Fruit fly (Drosophila melanogaster) whole organism, prepupa: ENCODE results near the gene Kmn2.

Source experiments
- CG10631 ChIP-seq: fragments of 200-800 bp; sonication (Bioruptor generic); optimal IDR thresholded peaks from 2 replicates; lab custom pipeline; 2016; ENCODE audit warnings: missing biosample characterization, missing genetic modification characterization
- CG11294 ChIP-seq: fragments of 200-800 bp; sonication (Bioruptor generic); IDR thresholded peaks from 2 replicates; pipeline ENCODE4 v1.3.6; 2022; ENCODE audit warnings: missing biosample characterization, missing genetic modification characterization
- CG11902 ChIP-seq: fragments of 200-800 bp; sonication (Bioruptor generic); optimal IDR thresholded peaks from 3 replicates; lab custom pipeline; 2016; ENCODE audit warnings: missing biosample characterization, missing genetic modification characterization
- CG15336 ChIP-seq: fragments of 200-800 bp; sonication (Bioruptor generic); IDR thresholded peaks from 2 replicates; pipeline ENCODE4 v1.3.6; 2022; ENCODE audit warnings: missing biosample characterization, missing genetic modification characterization
- CG16779 ChIP-seq: fragments of 200-800 bp; sonication (Bioruptor generic); optimal IDR thresholded peaks from 3 replicates; lab custom pipeline; 2017; ENCODE audit warnings: missing biosample characterization, mild to moderate bottlenecking, missing genetic modification characterization
- CG3032 ChIP-seq: fragments of 200-800 bp; optimal IDR thresholded peaks from 2 replicates; lab custom pipeline; 2019; ENCODE audit warnings: missing biosample characterization, mild to moderate bottlenecking, missing genetic modification characterization, moderate library complexity
- CG31627 ChIP-seq: fragments of 200-800 bp; sonication (Bioruptor generic); optimal IDR thresholded peaks from 3 replicates; lab custom pipeline; 2016; ENCODE audit warnings: missing biosample characterization, missing genetic modification characterization
- CG32006 ChIP-seq: fragments of 200-800 bp; sonication (Bioruptor generic); optimal IDR thresholded peaks from 3 replicates; lab custom pipeline; 2017; ENCODE audit warnings: missing biosample characterization, mild to moderate bottlenecking, missing genetic modification characterization
- CG4318 ChIP-seq: fragments of 200-800 bp; sonication (Bioruptor generic); optimal IDR thresholded peaks from 3 replicates; lab custom pipeline; 2017; ENCODE audit warnings: missing biosample characterization, mild to moderate bottlenecking, missing genetic modification characterization
- CG6163 ChIP-seq: fragments of 200-800 bp; sonication (Bioruptor generic); IDR thresholded peaks from 3 replicates; pipeline ENCODE4 v1.3.6; 2022; ENCODE audit warnings: missing biosample characterization, missing genetic modification characterization
- CG6276 ChIP-seq: fragments of 200-800 bp; sonication (Bioruptor generic); optimal IDR thresholded peaks from 2 replicates; lab custom pipeline; 2017; ENCODE audit warnings: missing biosample characterization, mild to moderate bottlenecking, missing genetic modification characterization
- CG6792 ChIP-seq: fragments of 200-800 bp; sonication (Bioruptor generic); optimal IDR thresholded peaks from 3 replicates; lab custom pipeline; 2016; ENCODE audit warnings: missing biosample characterization, missing genetic modification characterization
- CG6808 ChIP-seq: fragments of 200-800 bp; sonication (Bioruptor generic); optimal IDR thresholded peaks from 3 replicates; lab custom pipeline; 2017; ENCODE audit warnings: missing biosample characterization, missing genetic modification characterization, mild to moderate bottlenecking, moderate library complexity, missing genetic modification reagents
- CG6854 ChIP-seq: fragments of 200-800 bp; sonication (Bioruptor generic); optimal IDR thresholded peaks from 2 replicates; lab custom pipeline; 2017; ENCODE audit warnings: missing biosample characterization, mild to moderate bottlenecking, missing genetic modification characterization
- CG7368 ChIP-seq: fragments of 200-800 bp; sonication (Bioruptor generic); optimal IDR thresholded peaks from 3 replicates; lab custom pipeline; 2016; ENCODE audit warnings: missing biosample characterization, missing genetic modification characterization
- CG8119 ChIP-seq: fragments of 200-800 bp; sonication (Bioruptor generic); IDR thresholded peaks from 3 replicates; pipeline ENCODE4 v1.3.6; 2022; ENCODE audit warnings: missing biosample characterization, missing genetic modification characterization
- CG8319 ChIP-seq: fragments of 200-800 bp; sonication (Bioruptor generic); optimal IDR thresholded peaks from 3 replicates; lab custom pipeline; 2016; ENCODE audit warnings: missing biosample characterization, missing genetic modification characterization
- CG9139 ChIP-seq: fragments of 200-800 bp; sonication (Bioruptor generic); optimal IDR thresholded peaks from 3 replicates; lab custom pipeline; 2017; ENCODE audit warnings: missing biosample characterization, mild to moderate bottlenecking, missing genetic modification characterization
- Eip78C ChIP-seq: fragments of 200-800 bp; sonication (Bioruptor generic); peaks from one replicate; lab custom pipeline; 2016; ENCODE audit warnings: missing biosample characterization, missing genetic modification characterization
- Eip93F ChIP-seq: fragments of 200-800 bp; sonication (Bioruptor generic); optimal IDR thresholded peaks from 2 replicates; lab custom pipeline; 2016; ENCODE audit warnings: missing biosample characterization, mild to moderate bottlenecking, missing genetic modification characterization
- Ets96B ChIP-seq: fragments of 200-800 bp; optimal IDR thresholded peaks from 2 replicates; lab custom pipeline; 2019; ENCODE audit warnings: missing biosample characterization, mild to moderate bottlenecking, missing genetic modification characterization, moderate library complexity
- Gug ChIP-seq: fragments of 200-800 bp; sonication (Bioruptor generic); IDR thresholded peaks from 2 replicates; pipeline ENCODE4 v1.3.6; 2022; ENCODE audit warnings: missing biosample characterization, missing genetic modification characterization
- Hr4 ChIP-seq: fragments of 200-800 bp; sonication (Bioruptor generic); optimal IDR thresholded peaks from 3 replicates; lab custom pipeline; 2016; ENCODE audit warnings: missing biosample characterization, missing genetic modification characterization
- OdsH ChIP-seq: fragments of 200-800 bp; sonication (Bioruptor generic); optimal IDR thresholded peaks from 3 replicates; lab custom pipeline; 2016; ENCODE audit warnings: missing biosample characterization, missing genetic modification characterization
- Smox ChIP-seq: fragments of 200-800 bp; sonication (Bioruptor generic); optimal IDR thresholded peaks from 3 replicates; lab custom pipeline; 2016; ENCODE audit warnings: missing biosample characterization, missing genetic modification characterization
- Sox102F ChIP-seq: fragments of 200-800 bp; sonication (Bioruptor generic); optimal IDR thresholded peaks from 2 replicates; lab custom pipeline; 2016; ENCODE audit warnings: missing biosample characterization, mild to moderate bottlenecking, missing genetic modification characterization
- Sox14 ChIP-seq: fragments of 200-800 bp; sonication (Bioruptor generic); optimal IDR thresholded peaks from 3 replicates; lab custom pipeline; 2016; ENCODE audit warnings: missing biosample characterization, missing genetic modification characterization
- achi ChIP-seq: fragments of 200-800 bp; sonication (Bioruptor generic); optimal IDR thresholded peaks from 3 replicates; lab custom pipeline; 2016; ENCODE audit warnings: missing biosample characterization, missing genetic modification characterization
- cyc ChIP-seq: fragments of 200-800 bp; sonication (Bioruptor generic); optimal IDR thresholded peaks from 3 replicates; lab custom pipeline; 2016; ENCODE audit warnings: missing biosample characterization, missing genetic modification characterization
- dsx ChIP-seq: fragments of 200-800 bp; optimal IDR thresholded peaks from 3 replicates; lab custom pipeline; 2019; ENCODE audit warnings: missing biosample characterization, mild to moderate bottlenecking, missing genetic modification characterization, moderate library complexity; ENCODE audit not compliant: poor library complexity, severe bottlenecking
- eg ChIP-seq: fragments of 200-800 bp; sonication (Bioruptor generic); IDR thresholded peaks from 3 replicates; pipeline ENCODE4 v1.3.6; 2022; ENCODE audit warnings: missing biosample characterization, missing genetic modification characterization
- fd59A ChIP-seq: fragments of 200-800 bp; sonication (Bioruptor generic); optimal IDR thresholded peaks from 2 replicates; lab custom pipeline; 2017; ENCODE audit warnings: missing biosample characterization, mild to moderate bottlenecking, missing genetic modification characterization, missing genetic modification reagents
- fd85E ChIP-seq: fragments of 200-800 bp; sonication (Bioruptor generic); optimal IDR thresholded peaks from 3 replicates; lab custom pipeline; 2016; ENCODE audit warnings: missing biosample characterization, missing genetic modification characterization
- fkh ChIP-seq: fragments of 200-800 bp; sonication (Bioruptor generic); optimal IDR thresholded peaks from 3 replicates; lab custom pipeline; 2017; ENCODE audit warnings: missing biosample characterization, mild to moderate bottlenecking, missing genetic modification characterization, moderate library complexity
- lz ChIP-seq: fragments of 200-800 bp; sonication (Bioruptor generic); optimal IDR thresholded peaks from 3 replicates; lab custom pipeline; 2016; ENCODE audit warnings: missing biosample characterization, missing genetic modification characterization
- net ChIP-seq: fragments of 200-800 bp; sonication (Bioruptor generic); optimal IDR thresholded peaks from 3 replicates; lab custom pipeline; 2016; ENCODE audit warnings: missing biosample characterization, missing genetic modification characterization
- pdm3 ChIP-seq: fragments of 200-800 bp; sonication (Bioruptor generic); optimal IDR thresholded peaks from 3 replicates; lab custom pipeline; 2016; ENCODE audit warnings: missing biosample characterization, missing genetic modification characterization
- salr ChIP-seq, 2 experiments: fragments of 200-800 bp; sonication (Bioruptor generic); optimal IDR thresholded peaks; 3 replicates each; lab custom pipeline; 2016 to 2018; ENCODE audit warnings: missing biosample characterization in 2 of 2, missing genetic modification characterization in 2 of 2, mild to moderate bottlenecking in 1 of 2
- spab ChIP-seq: fragments of 200-800 bp; sonication (Bioruptor generic); optimal IDR thresholded peaks from 2 replicates; lab custom pipeline; 2017; ENCODE audit warnings: missing biosample characterization, mild to moderate bottlenecking, missing genetic modification characterization, missing genetic modification reagents
- ss ChIP-seq, 2 experiments: fragments of 200-800 bp; sonication (Bioruptor generic); optimal IDR thresholded peaks; 2 replicates in 1 of 2; 3 replicates in 1 of 2; lab custom pipeline; 2017 to 2018; ENCODE audit warnings: mild to moderate bottlenecking in 2 of 2, missing biosample characterization in 2 of 2, missing genetic modification characterization in 2 of 2, moderate library complexity in 1 of 2
- svp ChIP-seq: fragments of 200-800 bp; sonication (Bioruptor generic); peaks from one replicate; lab custom pipeline; 2016; ENCODE audit warnings: missing biosample characterization, missing genetic modification characterization
- topi ChIP-seq: fragments of 200-800 bp; sonication (Bioruptor generic); optimal IDR thresholded peaks from 3 replicates; lab custom pipeline; 2016; ENCODE audit warnings: missing biosample characterization, missing genetic modification characterization
- vri ChIP-seq: fragments of 200-800 bp; sonication (Bioruptor generic); optimal IDR thresholded peaks from 3 replicates; lab custom pipeline; 2016; ENCODE audit warnings: missing biosample characterization, mild to moderate bottlenecking, missing genetic modification characterization

Gene Kmn2

dm6 chr3R:8040843-8041242, 39.7 kb upstream of the Kmn2 start, which contains the start of gene CG43060 (continued):
- TF ChIP-seq CG6163 (GFP tag; lab: Robert Waterston, UW) (peak; percentile 25; the same call in 1 of the 3 replicates), achi (GFP tag; lab: Kevin White, UChicago) (no peak), CG6854 (GFP tag; lab: Kevin White, UChicago) (no peak), CG11294 (GFP tag; lab: Robert Waterston, UW) (no peak), CG6276 (peak; percentile 4), CG7368 (GFP tag; lab: Kevin White, UChicago) (no peak), CG10631 (GFP tag; lab: Kevin White, UChicago) (no peak), CG11902 (GFP tag; lab: Kevin White, UChicago) (no peak), pdm3 (GFP tag; lab: Kevin White, UChicago) (peak; percentile 18), cyc (GFP tag; lab: Kevin White, UChicago) (no peak), Sox14 (peak; percentile 70), CG4318 (GFP tag; lab: Kevin White, UChicago) (no peak), OdsH (GFP tag; lab: Kevin White, UChicago) (peak; percentile 10), ss (GFP tag; optimal IDR thresholded peaks at IDR 0.05; lab: Kevin White, UChicago) (no peak), Smox (peak; percentile 41), Gug (GFP tag; lab: Robert Waterston, UW) (0 out of 2 replicates have a peak, but pooled peaks have one; percentile 18), Eip78C (GFP tag; lab: Kevin White, UChicago) (peak; percentile 87), fd59A (no peak), Hr4 (GFP tag; lab: Kevin White, UChicago) (peak; percentile 39)
- TF ChIP-seq, all 60 proteins: peak for 28

DNA sequence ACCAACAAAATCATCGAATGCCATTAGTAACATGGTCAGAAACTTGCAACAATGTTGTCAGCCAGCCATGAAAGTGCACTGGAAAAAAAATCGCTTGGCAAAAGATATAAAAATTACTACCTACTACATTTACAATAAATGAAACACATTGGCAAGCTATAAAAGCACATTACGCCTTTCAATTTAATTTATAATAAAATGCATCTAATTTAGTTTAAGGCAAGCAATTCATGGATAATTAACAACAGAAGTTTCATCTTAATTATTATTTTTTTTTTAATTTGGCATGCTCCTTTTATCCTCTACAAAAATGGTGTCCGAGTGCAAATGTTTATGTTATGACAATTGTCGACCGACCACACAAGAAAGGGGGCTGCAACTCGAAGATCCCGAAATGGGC, 37.8 kb upstream of the Kmn2 start:
- TF ChIP-seq eg (peak; percentile 43; the same call in 1 of the 3 replicates), CG6163 (GFP tag; lab: Robert Waterston, UW) (0 out of 3 replicates have a peak, but pooled peaks have one; percentile 23), dsx (GFP tag; lab: Kevin White, UChicago) (peak; percentile 26), CG8119 (GFP tag; lab: Robert Waterston, UW) (peak; percentile 71), CG32006 (GFP tag; lab: Kevin White, UChicago) (peak; percentile 45), lz (GFP tag; lab: Kevin White, UChicago) (no peak), topi (GFP tag; lab: Kevin White, UChicago) (no peak), CG9139 (GFP tag; lab: Kevin White, UChicago) (no peak), svp (GFP tag; lab: Kevin White, UChicago) (peak; percentile 57), Eip78C (GFP tag; lab: Kevin White, UChicago) (peak; percentile 70), CG16779 (tag; lab: Kevin White, UChicago) (no peak), CG15336 (GFP tag; lab: Robert Waterston, UW) (peak; percentile 56), Hr4 (GFP tag; lab: Kevin White, UChicago) (peak; percentile 38), CG8319 (GFP tag; lab: Kevin White, UChicago) (no peak), spab (GFP tag; lab: Kevin White, UChicago) (no peak), CG6808 (GFP tag; lab: Kevin White, UChicago) (no peak), CG4318 (GFP tag; lab: Kevin White, UChicago) (peak; percentile 23)

DNA sequence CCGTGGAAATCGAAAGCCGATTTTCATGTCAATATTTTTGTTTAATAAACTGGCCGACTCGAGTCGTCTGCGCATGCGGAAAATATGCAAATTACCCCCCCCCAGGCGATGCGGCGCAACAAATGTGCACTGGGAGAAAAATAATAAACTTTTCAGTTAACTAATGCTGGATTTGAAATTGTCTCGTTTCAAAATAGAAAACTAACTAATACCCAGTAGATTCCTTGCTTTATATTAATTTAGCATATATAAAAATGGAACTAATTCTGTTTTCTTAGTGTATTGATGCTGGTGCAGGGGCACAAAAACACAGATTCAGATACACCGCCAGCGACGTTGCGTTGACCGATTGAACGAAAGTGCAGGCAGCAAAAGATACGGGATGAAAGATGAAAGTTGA, 36.8 kb upstream of the Kmn2 start:
- TF ChIP-seq CG4318 (GFP tag; lab: Kevin White, UChicago) (peak; percentile 71), CG8319 (GFP tag; lab: Kevin White, UChicago) (peak; percentile 54), lz (GFP tag; lab: Kevin White, UChicago) (peak; percentile 48), fd85E (GFP tag; lab: Kevin White, UChicago) (no peak), CG32006 (GFP tag; lab: Kevin White, UChicago) (peak; percentile 84), Sox14 (peak; percentile 38), OdsH (GFP tag; lab: Kevin White, UChicago) (peak; percentile 71), Hr4 (GFP tag; lab: Kevin White, UChicago) (peak; percentile 86), fkh (GFP tag; lab: Kevin White, UChicago) (no peak), CG6808 (GFP tag; lab: Kevin White, UChicago) (peak; percentile 46), CG15336 (GFP tag; lab: Robert Waterston, UW) (peak; percentile 82), Ets96B (tag; lab: Kevin White, UChicago) (peak; percentile 53), vri (no peak), CG3032 (tag; lab: Kevin White, UChicago) (peak; percentile 46), net (GFP tag; lab: Kevin White, UChicago) (peak; percentile 47), spab (GFP tag; lab: Kevin White, UChicago) (peak; percentile 21), CG11294 (GFP tag; lab: Robert Waterston, UW) (peak; percentile 64), CG31627 (GFP tag; lab: Kevin White, UChicago) (peak; percentile 48), eg (peak; percentile 92), Eip93F (GFP tag; lab: Kevin White, UChicago) (no peak), Sox102F (GFP tag; lab: Kevin White, UChicago) (peak; percentile 51), achi (GFP tag; lab: Kevin White, UChicago) (peak; percentile 55), CG6792 (GFP tag; lab: Kevin White, UChicago) (peak; percentile 61), CG8119 (GFP tag; lab: Robert Waterston, UW) (peak; percentile 88), CG6163 (GFP tag; lab: Robert Waterston, UW) (peak; percentile 90), CG9139 (GFP tag; lab: Kevin White, UChicago) (no peak), cyc (GFP tag; lab: Kevin White, UChicago) (peak; percentile 55), topi (GFP tag; lab: Kevin White, UChicago) (peak; percentile 58), CG10631 (GFP tag; lab: Kevin White, UChicago) (peak; percentile 54), CG6854 (GFP tag; lab: Kevin White, UChicago) (no peak), CG6276 (peak; percentile 78), salr (GFP tag; optimal IDR thresholded peaks at IDR 0.05; lab: Kevin White, UChicago) (peak in 1 of 2 experiments; percentile 46)
